Worm (Caenorhabditis elegans) whole organism, late embryonic: Measurements from ENCODE around the gene ZK512.2.

Source experiments
- C38D4.7 ChIP-seq: fragments of 200-800 bp; sonication (Bioruptor generic); optimal IDR thresholded peaks from 2 replicates; lab custom pipeline; 2018; ENCODE audit warnings: mild to moderate bottlenecking, missing genetic modification characterization, moderate library complexity, missing compliant biosample characterization
- F13H6.1 ChIP-seq: sonication (generic microtip); optimal IDR thresholded peaks from 2 replicates; lab custom pipeline; 2016; ENCODE audit warnings: missing genetic modification characterization, missing compliant biosample characterization
- K09A11.1 ChIP-seq: sonication (generic microtip); optimal IDR thresholded peaks from 2 replicates; lab custom pipeline; 2017; ENCODE audit warnings: antibody characterized with exemption, mild to moderate bottlenecking, missing genetic modification characterization, missing compliant biosample characterization; ENCODE audit not compliant: insufficient read depth
- ceh-18 ChIP-seq: sonication (generic microtip); optimal IDR thresholded peaks from 2 replicates; lab custom pipeline; 2016; ENCODE audit warnings: missing genetic modification characterization, missing compliant biosample characterization
- ceh-22 ChIP-seq: sonication (generic microtip); optimal IDR thresholded peaks from 2 replicates; lab custom pipeline; 2017; ENCODE audit warnings: missing biosample characterization, missing genetic modification characterization
- ceh-24 ChIP-seq: sonication (generic microtip); optimal IDR thresholded peaks from 2 replicates; lab custom pipeline; 2016; ENCODE audit warnings: mild to moderate bottlenecking, missing genetic modification characterization, missing compliant biosample characterization
- ceh-45 ChIP-seq: fragments of 200-800 bp; sonication (Bioruptor generic); IDR thresholded peaks from 2 replicates; pipeline ENCODE4 v1.3.6; 2022; ENCODE audit warnings: missing genetic modification reagents, missing genetic modification characterization, missing compliant biosample characterization
- ceh-48 ChIP-seq: sonication (generic microtip); optimal IDR thresholded peaks from 2 replicates; lab custom pipeline; 2016; ENCODE audit warnings: missing genetic modification characterization, inconsistent platforms, missing compliant biosample characterization
- ceh-6 ChIP-seq: fragments of 200-800 bp; sonication (Bioruptor generic); optimal IDR thresholded peaks from 2 replicates; lab custom pipeline; 2018; ENCODE audit warnings: mild to moderate bottlenecking, missing genetic modification characterization, missing compliant biosample characterization
- ceh-9 ChIP-seq: sonication (generic microtip); optimal IDR thresholded peaks from 2 replicates; lab custom pipeline; 2016; ENCODE audit warnings: mild to moderate bottlenecking, missing genetic modification characterization, inconsistent platforms, missing compliant biosample characterization
- dve-1 ChIP-seq: sonication (generic microtip); optimal IDR thresholded peaks from 2 replicates; lab custom pipeline; 2017; ENCODE audit warnings: antibody characterized with exemption, mild to moderate bottlenecking, missing genetic modification characterization, missing compliant biosample characterization
- elt-2 ChIP-seq: sonication (generic microtip); optimal IDR thresholded peaks from 2 replicates; lab custom pipeline; 2016; ENCODE audit warnings: missing genetic modification reagents, missing genetic modification characterization, missing compliant biosample characterization
- elt-4 ChIP-seq: sonication (generic microtip); optimal IDR thresholded peaks from 2 replicates; lab custom pipeline; 2016; ENCODE audit warnings: missing genetic modification characterization, missing compliant biosample characterization
- ets-4 ChIP-seq: sonication (generic microtip); optimal IDR thresholded peaks from 2 replicates; lab custom pipeline; 2016; ENCODE audit warnings: missing genetic modification characterization, missing compliant biosample characterization
- eyg-1 ChIP-seq: sonication (generic microtip); optimal IDR thresholded peaks from 2 replicates; lab custom pipeline; 2016; ENCODE audit warnings: missing genotype, missing genetic modification characterization, missing compliant biosample characterization
- fax-1 ChIP-seq: sonication (generic microtip); optimal IDR thresholded peaks from 2 replicates; lab custom pipeline; 2016; ENCODE audit warnings: missing genotype, missing genetic modification characterization, missing compliant biosample characterization
- gmeb-2 ChIP-seq: sonication (generic microtip); optimal IDR thresholded peaks from 2 replicates; lab custom pipeline; 2016; ENCODE audit warnings: missing genetic modification characterization, inconsistent platforms, missing compliant biosample characterization
- hlh-30 ChIP-seq: sonication (generic microtip); optimal IDR thresholded peaks from 2 replicates; lab custom pipeline; 2017; ENCODE audit warnings: antibody characterized with exemption, missing genetic modification characterization, missing compliant biosample characterization; ENCODE audit not compliant: insufficient read depth
- hlh-6 ChIP-seq: sonication (generic microtip); optimal IDR thresholded peaks from 2 replicates; lab custom pipeline; 2016; ENCODE audit warnings: missing genotype, missing genetic modification characterization, missing compliant biosample characterization
- lin-11 ChIP-seq: fragments of 200-800 bp; sonication (Bioruptor generic); optimal IDR thresholded peaks from 2 replicates; lab custom pipeline; 2018; ENCODE audit warnings: mild to moderate bottlenecking, missing genetic modification characterization, missing compliant biosample characterization
- madf-2 ChIP-seq: sonication (generic microtip); optimal IDR thresholded peaks from 2 replicates; lab custom pipeline; 2017; ENCODE audit warnings: missing genetic modification characterization, missing compliant biosample characterization
- mec-3 ChIP-seq: sonication (generic microtip); optimal IDR thresholded peaks from 2 replicates; lab custom pipeline; 2016; ENCODE audit warnings: borderline replicate concordance, missing genetic modification characterization, missing compliant biosample characterization
- nfya-1 ChIP-seq: sonication (generic microtip); optimal IDR thresholded peaks from 2 replicates; lab custom pipeline; 2017; ENCODE audit warnings: missing genetic modification characterization, mild to moderate bottlenecking, missing compliant biosample characterization, antibody characterized with exemption, moderate library complexity
- nhr-232 ChIP-seq: sonication (generic microtip); optimal IDR thresholded peaks from 2 replicates; lab custom pipeline; 2016; ENCODE audit warnings: missing genetic modification characterization, missing compliant biosample characterization
- npax-4 ChIP-seq: sonication (generic microtip); optimal IDR thresholded peaks from 2 replicates; lab custom pipeline; 2016; ENCODE audit warnings: missing genetic modification characterization, missing compliant biosample characterization
- odd-2 ChIP-seq: sonication (generic microtip); optimal IDR thresholded peaks from 2 replicates; lab custom pipeline; 2017; ENCODE audit warnings: antibody characterized with exemption, mild to moderate bottlenecking, missing genetic modification characterization, missing compliant biosample characterization
- pat-9 ChIP-seq: fragments of 200-800 bp; sonication (Bioruptor generic); optimal IDR thresholded peaks from 2 replicates; lab custom pipeline; 2018; ENCODE audit warnings: mild to moderate bottlenecking, missing genetic modification characterization, moderate library complexity, missing compliant biosample characterization
- pax-1 ChIP-seq: fragments of 150-350 bp; optimal IDR thresholded peaks from 2 replicates; lab custom pipeline; 2014; ENCODE audit warnings: missing biosample characterization, missing genetic modification characterization
- pha-4 ChIP-seq: fragments of 150-350 bp; optimal IDR thresholded peaks from 2 replicates; lab custom pipeline; 2018; ENCODE audit warnings: missing biosample characterization, missing genetic modification reagents, missing genetic modification characterization
- rnt-1 ChIP-seq: sonication (generic microtip); optimal IDR thresholded peaks from 2 replicates; lab custom pipeline; 2016; ENCODE audit warnings: missing genetic modification characterization, missing compliant biosample characterization
- sox-4 ChIP-seq: sonication (generic microtip); optimal IDR thresholded peaks from 2 replicates; lab custom pipeline; 2017; ENCODE audit warnings: mild to moderate bottlenecking, missing genetic modification characterization, inconsistent platforms, missing compliant biosample characterization
- syd-9 ChIP-seq: sonication (generic microtip); optimal IDR thresholded peaks from 2 replicates; lab custom pipeline; 2016; ENCODE audit warnings: mild to moderate bottlenecking, missing genetic modification characterization, moderate library complexity, missing compliant biosample characterization
- tbx-7 ChIP-seq: sonication (generic microtip); optimal IDR thresholded peaks from 2 replicates; lab custom pipeline; 2016; ENCODE audit warnings: missing genotype, missing genetic modification characterization, missing compliant biosample characterization
- ttx-3 ChIP-seq: sonication (generic microtip); optimal IDR thresholded peaks from 2 replicates; lab custom pipeline; 2016; ENCODE audit warnings: missing genetic modification reagents, missing genetic modification characterization, missing compliant biosample characterization

ZK512.2 gene

DNA sequence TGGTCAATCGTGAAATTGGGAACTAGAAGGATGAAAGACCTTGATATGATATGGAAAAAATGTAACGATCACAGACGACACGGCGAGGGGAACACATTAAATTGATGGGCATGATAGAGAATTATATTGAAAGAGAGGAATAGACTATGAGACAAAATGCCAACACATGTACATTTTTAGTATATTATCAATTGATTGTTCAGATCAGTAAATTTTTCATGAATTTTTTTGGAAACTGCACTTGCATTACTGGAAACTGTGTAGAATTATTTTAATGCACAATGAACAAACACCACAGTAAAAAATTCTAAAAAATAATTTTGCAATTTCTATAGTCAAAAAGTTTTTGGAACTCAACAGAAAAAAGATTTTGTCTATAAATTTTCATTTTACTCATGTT lies 28.6 kb upstream of the ZK512.2 start:
- TF ChIP-seq elt-2 (no peak), odd-2 (tag; lab: Kevin White, UChicago) (no peak), ceh-45 (GFP tag; lab: Robert Waterston, UW) (no peak), lin-11 (no peak), ttx-3 (tag; lab: Kevin White, UChicago) (no peak)

DNA sequence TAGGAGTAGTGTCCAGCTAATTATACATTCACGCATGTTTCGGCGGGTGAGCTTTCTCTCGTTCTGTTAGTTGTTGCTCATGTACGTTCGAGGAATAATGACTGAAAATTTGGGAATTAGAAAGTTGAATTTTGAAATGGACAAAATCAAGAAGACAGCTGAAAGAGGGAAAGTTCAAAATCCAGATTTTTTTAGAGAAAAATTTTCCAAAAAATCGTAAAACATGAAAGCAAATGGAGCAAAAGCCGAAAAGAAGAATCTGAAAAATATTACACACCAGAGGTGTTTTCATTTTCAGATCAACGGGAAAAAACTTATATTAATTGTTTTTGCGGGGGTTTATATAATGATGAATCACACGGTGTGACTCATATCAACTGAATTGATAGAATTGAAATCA lies 28.1 kb upstream of the ZK512.2 start, which contains the start of gene ina-1:
Gene ina-1 (minus strand): TSS at position 101 of the 400 bp plus-strand sequence.
- TF ChIP-seq F13H6.1 (tag; lab: Kevin White, UChicago) (no peak), C38D4.7 (GFP tag; lab: Kevin White, UChicago) (no peak), madf-2 (tag; lab: Kevin White, UChicago) (no peak), hlh-30 (tag; lab: Kevin White, UChicago) (no peak), syd-9 (tag; lab: Kevin White, UChicago) (no peak)

DNA sequence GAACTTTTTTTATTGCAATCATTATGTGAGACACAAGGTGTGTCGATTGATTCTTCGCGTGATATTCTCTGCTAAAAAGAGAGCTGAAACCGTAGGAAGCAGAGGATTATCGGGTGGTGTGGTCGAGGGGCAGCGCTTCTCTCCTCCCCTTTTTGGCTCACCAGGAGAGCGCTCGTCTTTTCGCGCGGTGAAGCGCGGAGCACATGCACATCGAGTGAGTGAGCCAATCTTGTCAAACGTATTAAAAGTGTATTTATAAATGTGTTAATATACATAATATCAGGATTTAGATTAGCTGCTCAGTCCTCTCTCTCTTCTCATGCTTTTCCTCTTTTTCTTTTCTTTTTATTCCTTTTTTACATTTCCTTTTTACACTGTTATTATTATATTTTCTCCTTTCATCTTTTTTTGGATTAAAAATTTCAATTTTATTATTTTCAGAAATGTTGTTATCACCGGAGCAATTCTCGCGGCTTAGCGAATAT lies 18.1 kb upstream of the ZK512.2 start, which contains the start of gene dgk-3:
Gene dgk-3 (plus strand): TSS at position 435 of the 485 bp plus-strand sequence.
- TF ChIP-seq ets-4 (tag; lab: Kevin White, UChicago) (no peak), sox-4 (tag; lab: Kevin White, UChicago) (no peak), dve-1 (tag; lab: Kevin White, UChicago) (no peak), mec-3 (tag; lab: Kevin White, UChicago) (no peak), ceh-18 (no peak), ceh-45 (GFP tag; lab: Robert Waterston, UW) (no peak), nfya-1 (tag; lab: Kevin White, UChicago) (no peak)

DNA sequence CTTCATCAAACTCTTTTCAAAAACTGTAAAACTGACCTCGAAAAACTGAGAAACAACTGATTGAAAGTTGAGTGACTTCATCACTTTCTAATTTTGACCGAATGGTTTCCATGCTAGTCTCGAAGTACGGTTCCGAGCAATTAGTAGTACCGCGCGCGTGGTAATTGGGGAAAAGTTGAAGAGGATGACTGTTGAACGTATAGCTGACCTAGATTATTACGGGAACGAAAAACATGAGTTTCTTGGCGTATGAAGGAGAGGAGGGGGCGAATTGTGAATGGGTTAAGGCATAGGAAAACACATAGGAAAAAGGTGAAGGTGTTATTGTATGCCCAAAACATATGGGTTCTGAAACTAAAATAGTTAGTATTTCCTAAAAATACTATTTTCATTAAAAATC lies 17.0 kb upstream of the ZK512.2 start, which contains the start of gene ptr-9:
Gene ptr-9 (minus strand): TSS at position 101 of the 400 bp plus-strand sequence.
- no peak for TF ChIP-seq K09A11.1 (tag; lab: Kevin White, UChicago)
- TF ChIP-seq, all 69 proteins: peak for 0

DNA sequence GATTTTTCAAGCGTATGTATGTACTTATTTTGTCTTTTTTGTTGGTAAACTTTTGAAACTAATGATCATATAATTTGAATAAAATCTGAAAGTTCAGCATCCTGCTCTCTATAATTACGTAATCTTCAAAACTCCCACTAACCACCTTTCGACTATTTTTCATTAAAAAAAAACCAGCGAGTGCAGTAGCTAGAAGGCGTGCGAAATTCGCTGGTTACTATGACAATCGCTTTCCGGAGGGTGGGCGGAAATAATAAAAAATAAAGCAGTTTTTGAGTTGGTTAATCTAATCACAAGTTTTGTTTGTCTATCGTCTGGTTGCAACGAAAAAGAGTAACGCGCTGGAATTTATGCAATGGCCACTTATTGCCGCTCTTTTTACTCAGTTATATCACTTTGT lies 10.2 kb upstream of the ZK512.2 start, which contains the start of gene irld-34:
Gene irld-34 (plus strand): TSS at position 301 of the 400 bp plus-strand sequence.
- no peak for TF ChIP-seq elt-4
- TF ChIP-seq, all 69 proteins: peak for 0

DNA sequence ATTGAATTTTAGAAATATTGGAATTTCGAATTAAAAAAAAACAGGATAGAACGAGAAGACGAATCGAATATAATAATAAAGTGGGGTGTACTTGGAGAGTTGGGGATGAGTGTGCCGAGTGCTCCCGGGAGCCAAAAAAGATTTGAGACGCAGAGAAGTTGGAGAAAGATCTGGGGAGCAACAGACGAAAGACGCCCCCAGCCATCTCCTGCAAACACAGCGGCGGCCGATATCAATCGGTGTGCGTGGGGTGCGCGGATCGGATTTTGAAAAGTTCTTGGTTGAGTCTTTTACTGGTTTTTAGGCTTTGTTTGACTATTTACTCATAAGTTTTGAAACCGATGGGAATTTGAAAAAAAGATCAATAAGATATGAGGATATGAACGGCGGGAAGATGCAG lies 9.2 kb upstream of the ZK512.2 start, which contains the start of gene nhl-1:
Gene nhl-1 (minus strand): TSS at position 101 of the 400 bp plus-strand sequence.
- no peak for TF ChIP-seq K09A11.1 (tag; lab: Kevin White, UChicago)
- TF ChIP-seq ceh-48 (tag; lab: Kevin White, UChicago) = no peak
- TF ChIP-seq nhr-232 = no peak
- TF ChIP-seq ets-4 (tag; lab: Kevin White, UChicago) = no peak
- TF ChIP-seq npax-4 (tag; lab: Kevin White, UChicago) = no peak
- no peak for TF ChIP-seq F13H6.1 (tag; lab: Kevin White, UChicago)
- no peak for TF ChIP-seq ceh-9
- TF ChIP-seq pax-1 (tag; lab: Kevin White, UChicago) = no peak
- no peak for TF ChIP-seq pha-4
- no peak for TF ChIP-seq hlh-6
- no peak for TF ChIP-seq odd-2 (tag; lab: Kevin White, UChicago)
- no peak for TF ChIP-seq rnt-1 (tag; lab: Kevin White, UChicago)
- TF ChIP-seq tbx-7 (tag; lab: Kevin White, UChicago) = no peak

DNA sequence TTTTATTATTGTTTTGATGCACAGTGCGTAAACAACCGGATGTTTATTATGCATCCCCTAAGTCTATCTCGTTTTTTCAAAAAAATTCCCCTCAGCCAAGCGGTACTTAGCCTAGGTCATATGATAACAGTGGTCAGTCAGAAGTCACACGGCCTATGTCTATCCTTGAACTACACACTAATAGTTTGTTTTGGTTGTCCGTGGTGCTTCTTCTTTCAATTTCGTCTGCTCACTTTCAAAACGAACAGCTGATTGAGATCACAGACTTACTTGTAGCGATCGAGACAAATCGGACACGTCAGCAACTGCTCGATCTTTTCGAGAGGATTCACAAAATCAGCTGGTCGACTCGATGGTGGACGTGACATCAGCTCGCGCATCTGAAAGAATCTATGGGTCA lies 8.4 kb upstream of the ZK512.2 start:
- no peak for TF ChIP-seq hlh-6
- no peak for TF ChIP-seq pat-9 (tag; lab: Kevin White, UChicago)
- no peak for TF ChIP-seq ceh-6 (GFP tag; lab: Kevin White, UChicago)
- no peak for TF ChIP-seq pax-1 (tag; lab: Kevin White, UChicago)
- no peak for TF ChIP-seq rnt-1 (tag; lab: Kevin White, UChicago)
- TF ChIP-seq npax-4 (tag; lab: Kevin White, UChicago) = no peak
- no peak for TF ChIP-seq ceh-22
- no peak for TF ChIP-seq gmeb-2 (tag; lab: Kevin White, UChicago)
- no peak for TF ChIP-seq eyg-1
- no peak for TF ChIP-seq fax-1
- no peak for TF ChIP-seq dve-1 (tag; lab: Kevin White, UChicago)
- no peak for TF ChIP-seq ceh-24 (tag; lab: Kevin White, UChicago)
